Worm (Caenorhabditis elegans) whole organism, L2 larva: ENCODE results near the gene H41C03.3.

Experiments used
- C34F6.9 ChIP-seq: fragments of 150-350 bp; optimal IDR thresholded peaks from 2 replicates; lab custom pipeline; 2014; ENCODE audit warnings: missing biosample characterization, missing genetic modification characterization
- F13H6.1 ChIP-seq: sonication (generic microtip); optimal IDR thresholded peaks from 2 replicates; lab custom pipeline; 2016; ENCODE audit warnings: missing genetic modification characterization, missing compliant biosample characterization
- R02D3.7 ChIP-seq: fragments of 150-350 bp; optimal IDR thresholded peaks from 2 replicates; lab custom pipeline; 2014; ENCODE audit warnings: missing biosample characterization, missing genetic modification characterization
- Y55F3AM.14 ChIP-seq: fragments of 200-800 bp; sonication (Bioruptor generic); optimal IDR thresholded peaks from 2 replicates; lab custom pipeline; 2018; ENCODE audit warnings: mild to moderate bottlenecking, missing genetic modification characterization, missing compliant biosample characterization
- ZK546.5 ChIP-seq: sonication (generic microtip); optimal IDR thresholded peaks from 2 replicates; lab custom pipeline; 2017; ENCODE audit warnings: missing biosample characterization, missing genetic modification characterization
- alr-1 ChIP-seq: fragments of 150-350 bp; optimal IDR thresholded peaks from 2 replicates; lab custom pipeline; 2014; ENCODE audit warnings: missing biosample characterization, missing genetic modification characterization
- aly-2 ChIP-seq: fragments of 150-350 bp; optimal IDR thresholded peaks from 2 replicates; lab custom pipeline; 2014; ENCODE audit warnings: missing biosample characterization, missing genetic modification characterization
- ama-1 ChIP-seq: fragments of 150-350 bp; optimal IDR thresholded peaks from 2 replicates; lab custom pipeline; 2018; ENCODE audit warnings: inconsistent platforms
- blmp-1 ChIP-seq: sonication (generic microtip); optimal IDR thresholded peaks from 2 replicates; lab custom pipeline; 2017; ENCODE audit warnings: missing genetic modification characterization, mild to moderate bottlenecking, missing compliant biosample characterization, antibody characterized with exemption, moderate library complexity; ENCODE audit not compliant: insufficient read depth
- ceh-16 ChIP-seq: fragments of 150-350 bp; optimal IDR thresholded peaks from 2 replicates; lab custom pipeline; 2014; ENCODE audit warnings: missing biosample characterization, missing genetic modification characterization
- ceh-82 ChIP-seq: fragments of 150-350 bp; optimal IDR thresholded peaks from 2 replicates; lab custom pipeline; 2014; ENCODE audit warnings: missing biosample characterization, missing genetic modification characterization
- crh-2 ChIP-seq: sonication (generic microtip); optimal IDR thresholded peaks from 2 replicates; lab custom pipeline; 2017; ENCODE audit warnings: missing biosample characterization, missing genetic modification characterization
- dmd-4 ChIP-seq: sonication (generic microtip); optimal IDR thresholded peaks from 2 replicates; lab custom pipeline; 2017; ENCODE audit warnings: missing biosample characterization, missing genetic modification characterization
- egl-27 ChIP-seq: sonication (generic microtip); optimal IDR thresholded peaks from 3 replicates; lab custom pipeline; 2017; ENCODE audit warnings: missing biosample characterization, missing genetic modification reagents, missing genetic modification characterization
- elt-1 ChIP-seq: fragments of 150-350 bp; optimal IDR thresholded peaks from 2 replicates; lab custom pipeline; 2014; ENCODE audit warnings: missing biosample characterization, missing genetic modification characterization
- elt-3 ChIP-seq: sonication (generic microtip); optimal IDR thresholded peaks from 2 replicates; lab custom pipeline; 2017; ENCODE audit warnings: missing biosample characterization, missing genetic modification characterization
- fos-1 ChIP-seq: fragments of 150-350 bp; optimal IDR thresholded peaks from 2 replicates; lab custom pipeline; 2014; ENCODE audit warnings: missing biosample characterization, missing genetic modification characterization
- gmeb-1 ChIP-seq: fragments of 150-350 bp; optimal IDR thresholded peaks from 2 replicates; lab custom pipeline; 2014; ENCODE audit warnings: missing biosample characterization, missing genetic modification characterization
- lin-11 ChIP-seq: fragments of 150-350 bp; sonication (generic microtip); optimal IDR thresholded peaks from 2 replicates; lab custom pipeline; 2014; ENCODE audit warnings: missing biosample characterization, missing genetic modification characterization, inconsistent platforms, mixed read lengths
- lin-39 ChIP-seq: fragments of 150-350 bp; optimal IDR thresholded peaks from 2 replicates; lab custom pipeline; 2014; ENCODE audit warnings: missing biosample characterization, missing genetic modification reagents, missing genetic modification characterization
- lsy-2 ChIP-seq, 2 experiments: fragments of 150-350 bp in 1 of 2; sonication (generic microtip) in 1 of 2; optimal IDR thresholded peaks; 2 replicates each; lab custom pipeline; 2014 to 2017; ENCODE audit warnings: missing biosample characterization in 2 of 2, missing genetic modification characterization in 2 of 2
- mab-5 ChIP-seq: fragments of 150-350 bp; optimal IDR thresholded peaks from 2 replicates; lab custom pipeline; 2014; ENCODE audit warnings: missing biosample characterization, missing genetic modification characterization
- mbf-1 ChIP-seq: sonication (generic microtip); optimal IDR thresholded peaks from 2 replicates; lab custom pipeline; 2017; ENCODE audit warnings: missing biosample characterization, missing genetic modification characterization
- mdl-1 ChIP-seq, 2 experiments: fragments of 150-350 bp in 1 of 2; sonication (generic microtip) in 1 of 2; optimal IDR thresholded peaks; 2 replicates each; lab custom pipeline; 2017; ENCODE audit warnings: missing biosample characterization in 2 of 2, missing genetic modification characterization in 2 of 2
- nhr-10 ChIP-seq: sonication (generic microtip); optimal IDR thresholded peaks from 2 replicates; lab custom pipeline; 2017; ENCODE audit warnings: missing biosample characterization, missing genetic modification characterization
- nhr-11 ChIP-seq: fragments of 150-350 bp; optimal IDR thresholded peaks from 2 replicates; lab custom pipeline; 2014; ENCODE audit warnings: missing biosample characterization, missing genetic modification characterization
- nhr-129 ChIP-seq: fragments of 150-350 bp; optimal IDR thresholded peaks from 2 replicates; lab custom pipeline; 2014; ENCODE audit warnings: missing biosample characterization, missing genetic modification characterization
- nhr-23 ChIP-seq: fragments of 150-350 bp; optimal IDR thresholded peaks from 2 replicates; lab custom pipeline; 2014; ENCODE audit warnings: missing biosample characterization, missing genetic modification reagents, missing genetic modification characterization
- nhr-237 ChIP-seq: fragments of 150-350 bp; optimal IDR thresholded peaks from 2 replicates; lab custom pipeline; 2014; ENCODE audit warnings: missing biosample characterization, missing genetic modification characterization
- nhr-25 ChIP-seq: fragments of 150-350 bp; sonication (generic microtip); optimal IDR thresholded peaks from 3 replicates; lab custom pipeline; 2014; ENCODE audit warnings: missing biosample characterization, missing genetic modification characterization
- nhr-6 ChIP-seq: fragments of 150-350 bp; optimal IDR thresholded peaks from 2 replicates; lab custom pipeline; 2014; ENCODE audit warnings: missing biosample characterization, missing genetic modification characterization
- nhr-77 ChIP-seq: fragments of 150-350 bp; optimal IDR thresholded peaks from 2 replicates; lab custom pipeline; 2014; ENCODE audit warnings: missing biosample characterization, missing genetic modification characterization
- peb-1 ChIP-seq: fragments of 150-350 bp; optimal IDR thresholded peaks from 2 replicates; lab custom pipeline; 2014; ENCODE audit warnings: missing biosample characterization, missing genetic modification characterization
- sem-4 ChIP-seq: fragments of 150-350 bp; optimal IDR thresholded peaks from 2 replicates; lab custom pipeline; 2014; ENCODE audit warnings: missing biosample characterization, missing genetic modification reagents, missing genetic modification characterization
- skn-1 ChIP-seq: sonication (generic microtip); optimal IDR thresholded peaks from 2 replicates; lab custom pipeline; 2017; ENCODE audit warnings: missing biosample characterization, missing genetic modification characterization
- sma-3 ChIP-seq: sonication (generic microtip); optimal IDR thresholded peaks from 2 replicates; lab custom pipeline; 2016; ENCODE audit warnings: missing genetic modification reagents, missing genetic modification characterization, missing compliant biosample characterization
- sma-9 ChIP-seq, 2 experiments: fragments of 150-350 bp in 1 of 2; sonication (generic microtip) in 1 of 2; optimal IDR thresholded peaks; 2 replicates each; lab custom pipeline; 2014 to 2016; ENCODE audit warnings: missing genetic modification characterization in 2 of 2, mild to moderate bottlenecking in 1 of 2, missing biosample characterization in 1 of 2, missing compliant biosample characterization in 1 of 2, missing genetic modification reagents in 1 of 2, moderate library complexity in 1 of 2
- snpc-4 ChIP-seq: fragments of 150-350 bp; optimal IDR thresholded peaks from 2 replicates; lab custom pipeline; 2014; ENCODE audit warnings: missing biosample characterization, missing genetic modification characterization
- unc-39 ChIP-seq: fragments of 150-350 bp; optimal IDR thresholded peaks from 2 replicates; lab custom pipeline; 2014; ENCODE audit warnings: missing biosample characterization, missing genetic modification characterization
- unc-55 ChIP-seq: fragments of 150-350 bp; sonication (generic microtip); optimal IDR thresholded peaks from 3 replicates; lab custom pipeline; 2014; ENCODE audit warnings: missing biosample characterization, missing genetic modification reagents, missing genetic modification characterization
- unc-62 ChIP-seq: fragments of 150-350 bp; optimal IDR thresholded peaks from 2 replicates; lab custom pipeline; 2014; ENCODE audit warnings: missing biosample characterization, missing genetic modification reagents, missing genetic modification characterization
- zag-1 ChIP-seq: fragments of 150-350 bp; optimal IDR thresholded peaks from 2 replicates; lab custom pipeline; 2014; ENCODE audit warnings: missing biosample characterization, missing genetic modification characterization
- ztf-1 ChIP-seq: fragments of 200-800 bp; sonication (Bioruptor generic); conservative IDR thresholded peaks from 2 replicates; pipeline ENCODE4 v1.3.6; 2022; ENCODE audit warnings: missing genetic modification characterization, missing compliant biosample characterization
- ztf-11 ChIP-seq: sonication (generic microtip); optimal IDR thresholded peaks from 2 replicates; lab custom pipeline; 2017; ENCODE audit warnings: missing biosample characterization, missing genetic modification characterization
- ztf-4 ChIP-seq: fragments of 150-350 bp; optimal IDR thresholded peaks from 2 replicates; lab custom pipeline; 2014; ENCODE audit warnings: missing biosample characterization, missing genetic modification characterization

H41C03.3 gene

DNA sequence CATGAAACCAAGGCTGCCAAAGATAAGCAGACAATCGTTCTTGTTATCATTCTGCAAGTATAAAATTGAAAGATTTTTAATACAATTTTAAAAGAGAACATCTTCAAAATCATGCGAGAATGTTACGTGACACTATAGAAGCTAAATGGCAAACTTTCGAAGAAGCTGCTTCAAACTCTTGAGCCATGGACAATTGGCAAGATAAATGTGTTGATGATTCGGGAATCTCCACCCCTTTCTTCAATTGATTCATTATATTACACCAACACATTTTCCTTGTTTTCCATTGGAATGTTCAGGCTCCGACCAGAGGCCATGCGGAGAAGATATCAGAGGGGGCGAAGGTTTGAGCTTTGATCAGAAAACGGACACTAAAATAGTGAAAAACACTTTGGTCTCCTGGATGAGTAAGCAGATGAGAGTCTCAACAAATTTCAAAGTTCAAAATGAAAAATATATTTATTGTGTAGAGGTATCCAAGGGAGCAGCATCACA, 4.5 kb upstream of the H41C03.3 start, which contains the start of gene lec-5:
TSS of gene lec-5 (minus strand) at position 51 of the 495 bp plus-strand sequence.
- TF ChIP-seq mab-5 (tag; lab: Kevin White, UChicago) = peak; percentile 25
- TF ChIP-seq nhr-129 (tag; lab: Kevin White, UChicago) = peak; percentile 45
- no peak for TF ChIP-seq peb-1
- TF ChIP-seq sma-9 (GFP tag; optimal IDR thresholded peaks at IDR 0.05; lab: Kevin White, UChicago) = peak; percentile 60
- no peak for TF ChIP-seq sma-9 (tag; optimal IDR thresholded peaks at IDR 0.05; lab: Kevin White, UChicago)
- TF ChIP-seq F13H6.1 (tag; lab: Kevin White, UChicago) = peak; percentile 48
- peak in 1 of 2 experiments; percentile 33 for TF ChIP-seq lsy-2 (tag; optimal IDR thresholded peaks at IDR 0.05; lab: Kevin White, UChicago)
- no peak for TF ChIP-seq mbf-1 (tag; lab: Kevin White, UChicago)

DNA sequence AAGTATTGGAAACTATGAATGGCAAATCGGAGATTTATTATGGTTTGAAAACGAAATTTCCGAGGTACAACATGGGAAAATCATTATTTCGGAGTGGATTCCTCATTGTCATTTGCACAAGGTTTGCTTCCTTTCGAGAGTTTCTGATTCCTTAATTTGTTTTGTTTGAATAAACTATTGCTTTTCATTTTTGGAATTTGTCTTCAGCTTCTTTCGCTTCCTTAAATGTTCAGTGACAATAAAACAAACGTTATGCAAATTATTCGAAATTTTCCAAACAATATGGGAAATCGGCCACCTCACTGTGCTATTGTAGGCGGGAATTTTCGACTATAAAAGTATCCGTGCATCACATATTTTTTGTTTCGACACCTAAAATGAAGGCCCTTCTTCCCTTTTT, 3.7 kb upstream of the H41C03.3 start, which contains the start of gene nep-25:
TSS of gene nep-25 (plus strand) at position 375 of the 400 bp plus-strand sequence.
- TF ChIP-seq sem-4 (tag; lab: Kevin White, UChicago) (no peak), nhr-6 (tag; lab: Kevin White, UChicago) (no peak), F13H6.1 (tag; lab: Kevin White, UChicago) (no peak), nhr-129 (tag; lab: Kevin White, UChicago) (no peak), ceh-82 (tag; lab: Kevin White, UChicago) (no peak), unc-39 (tag; lab: Kevin White, UChicago) (no peak), mdl-1 (tag; optimal IDR thresholded peaks at IDR 0.05; lab: Kevin White, UChicago) (no peak), zag-1 (no peak), egl-27 (tag; lab: Kevin White, UChicago) (no peak), nhr-10 (tag; lab: Kevin White, UChicago) (no peak), nhr-77 (no peak)

DNA sequence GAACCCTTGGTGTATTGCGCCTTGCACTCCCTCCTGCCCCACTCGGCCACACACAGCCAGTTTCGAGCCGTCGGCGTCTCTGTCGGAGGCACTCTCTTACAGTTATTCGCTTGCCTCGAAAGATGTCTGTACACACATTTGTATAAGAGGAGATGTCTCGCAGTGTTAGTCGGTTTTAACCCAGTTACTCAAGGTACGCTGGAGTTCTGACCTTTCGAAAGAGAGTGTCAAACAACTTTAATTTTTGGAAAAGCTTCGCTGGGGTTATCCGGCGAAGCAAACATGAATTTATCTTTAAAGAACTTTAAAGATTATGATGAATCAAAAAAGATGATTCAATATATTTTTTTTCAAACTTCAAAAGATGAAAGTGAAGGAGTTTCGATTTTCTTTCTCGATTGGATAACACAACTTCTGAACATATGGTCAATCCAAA, 865 bp upstream of the H41C03.3 start:
- peak; percentile 45 for TF ChIP-seq elt-1 (tag; lab: Kevin White, UChicago)
- peak; percentile 99 for TF ChIP-seq sma-3 (GFP tag; lab: Kevin White, UChicago)
- TF ChIP-seq aly-2 (tag; lab: Kevin White, UChicago) = peak; percentile 94
- TF ChIP-seq C34F6.9 (tag; lab: Kevin White, UChicago) = peak; percentile 100
- TF ChIP-seq snpc-4 (tag; lab: Kevin White, UChicago) = peak; percentile 100
- peak; percentile 96 for TF ChIP-seq ceh-16 (tag; lab: Kevin White, UChicago)
- TF ChIP-seq ztf-11 (tag; lab: Kevin White, UChicago) = peak; percentile 85
- no peak for TF ChIP-seq peb-1
- TF ChIP-seq alr-1 (tag; lab: Kevin White, UChicago) = no peak
- TF ChIP-seq gmeb-1 (tag; lab: Kevin White, UChicago) = peak; percentile 95
- peak; percentile 100 for TF ChIP-seq ama-1 (lab: Kevin White, UChicago)
- TF ChIP-seq zag-1 = peak; percentile 99
- peak; percentile 99 for TF ChIP-seq F13H6.1 (tag; lab: Kevin White, UChicago)
- peak; percentile 64 for TF ChIP-seq mbf-1 (tag; lab: Kevin White, UChicago)
- TF ChIP-seq Y55F3AM.14 (GFP tag; lab: Kevin White, UChicago) = peak; percentile 97
- peak; percentile 95 for TF ChIP-seq nhr-237 (tag; lab: Kevin White, UChicago)
- TF ChIP-seq unc-55 = peak; percentile 99
- peak; percentile 99 for TF ChIP-seq nhr-129 (tag; lab: Kevin White, UChicago)
- peak; percentile 98 for TF ChIP-seq sma-9 (GFP tag; optimal IDR thresholded peaks at IDR 0.05; lab: Kevin White, UChicago)
- TF ChIP-seq sma-9 (tag; optimal IDR thresholded peaks at IDR 0.05; lab: Kevin White, UChicago) = peak; percentile 71
- peak; percentile 99 for TF ChIP-seq egl-27 (tag; lab: Kevin White, UChicago)
- peak; percentile 81 for TF ChIP-seq skn-1 (tag; lab: Kevin White, UChicago)
- TF ChIP-seq mdl-1 (tag; optimal IDR thresholded peaks at IDR 0.05; lab: Kevin White, UChicago) = peak; percentile 92 to 93
- TF ChIP-seq lsy-2 (tag; optimal IDR thresholded peaks at IDR 0.05; lab: Kevin White, UChicago) = peak; percentile 97
- peak; percentile 99 for TF ChIP-seq crh-2 (tag; lab: Kevin White, UChicago)
- peak; percentile 98 for TF ChIP-seq fos-1 (tag; lab: Kevin White, UChicago)
- TF ChIP-seq ZK546.5 (tag; lab: Kevin White, UChicago) = peak; percentile 85
- TF ChIP-seq lin-39 (tag; lab: Kevin White, UChicago) = peak; percentile 96
- TF ChIP-seq nhr-6 (tag; lab: Kevin White, UChicago) = peak; percentile 98
- peak; percentile 82 for TF ChIP-seq blmp-1
- TF ChIP-seq nhr-77 = peak; percentile 93
- TF ChIP-seq unc-39 (tag; lab: Kevin White, UChicago) = peak; percentile 63
- peak; percentile 83 for TF ChIP-seq R02D3.7 (tag; lab: Kevin White, UChicago)
- TF ChIP-seq nhr-23 (tag; lab: Kevin White, UChicago) = no peak
- TF ChIP-seq nhr-11 (tag; lab: Kevin White, UChicago) = peak; percentile 88
- TF ChIP-seq unc-62 (GFP tag; lab: Kevin White, UChicago) = peak; percentile 83
- TF ChIP-seq ztf-4 (tag; lab: Kevin White, UChicago) = peak; percentile 99
- TF ChIP-seq nhr-10 (tag; lab: Kevin White, UChicago) = peak; percentile 97
- peak; percentile 99 for TF ChIP-seq sem-4 (tag; lab: Kevin White, UChicago)
- peak; percentile 99 for TF ChIP-seq lin-11 (tag; lab: Kevin White, UChicago)
- TF ChIP-seq ztf-1 (GFP tag; lab: Robert Waterston, UW) = 0 out of 2 replicates have a peak, but pooled peaks have one; percentile 81
- peak; percentile 98 for TF ChIP-seq mab-5 (tag; lab: Kevin White, UChicago)
- peak; percentile 79 for TF ChIP-seq dmd-4 (tag; lab: Kevin White, UChicago)
- peak; percentile 99 for TF ChIP-seq nhr-25
- no peak for TF ChIP-seq elt-3 (tag; lab: Kevin White, UChicago)
